Worm (Caenorhabditis elegans) whole organism, L1 larva: ENCODE data around the gene tex-2.

ENCODE experiments used
- C04F5.9 ChIP-seq: sonication (generic microtip); optimal IDR thresholded peaks from 2 replicates; lab custom pipeline; 2016; ENCODE audit warnings: missing genetic modification characterization, missing compliant biosample characterization
- C16A3.4 ChIP-seq: fragments of 150-350 bp; optimal IDR thresholded peaks from 2 replicates; lab custom pipeline; 2014; ENCODE audit warnings: missing biosample characterization, missing genetic modification characterization
- aha-1 ChIP-seq: fragments of 150-350 bp; optimal IDR thresholded peaks from 2 replicates; lab custom pipeline; 2014; ENCODE audit warnings: missing biosample characterization, missing genetic modification characterization
- aly-2 ChIP-seq: fragments of 150-350 bp; optimal IDR thresholded peaks from 2 replicates; lab custom pipeline; 2014; ENCODE audit warnings: missing biosample characterization, missing genetic modification characterization
- blmp-1 ChIP-seq: fragments of 150-350 bp; optimal IDR thresholded peaks from 2 replicates; lab custom pipeline; 2014; ENCODE audit warnings: missing biosample characterization, missing genetic modification characterization
- ceh-63 ChIP-seq: fragments of 200-800 bp; sonication (Bioruptor generic); optimal IDR thresholded peaks from 2 replicates; lab custom pipeline; 2018; ENCODE audit warnings: mild to moderate bottlenecking, missing genetic modification characterization, missing compliant biosample characterization
- ceh-8 ChIP-seq: fragments of 200-800 bp; sonication (Bioruptor generic); optimal IDR thresholded peaks from 2 replicates; lab custom pipeline; 2018; ENCODE audit warnings: mild to moderate bottlenecking, missing genetic modification characterization, moderate library complexity, missing compliant biosample characterization
- ceh-88 ChIP-seq: fragments of 200-800 bp; sonication (Bioruptor generic); IDR thresholded peaks from 2 replicates; pipeline ENCODE4 v1.3.6; 2022; ENCODE audit warnings: missing genetic modification characterization, missing compliant biosample characterization
- dpl-1 ChIP-seq, 3 experiments: fragments of 150-350 bp in 2 of 3; sonication (generic microtip) in 1 of 3; optimal IDR thresholded peaks; 2 replicates each; lab custom pipeline; 2014 to 2017; ENCODE audit warnings: missing biosample characterization in 3 of 3, missing genetic modification characterization in 3 of 3, missing genetic modification reagents in 3 of 3
- efl-1 ChIP-seq, 4 experiments: fragments of 150-350 bp; optimal IDR thresholded peaks in 3 of 4; peaks in 1 of 4; 1 replicate in 1 of 4; 2 replicates in 3 of 4; lab custom pipeline; 2014; ENCODE audit warnings: missing biosample characterization in 2 of 4, missing genetic modification characterization in 2 of 4, missing genetic modification reagents in 2 of 4
- efl-3 ChIP-seq: fragments of 200-800 bp; sonication (Bioruptor generic); optimal IDR thresholded peaks from 2 replicates; lab custom pipeline; 2018; ENCODE audit warnings: mild to moderate bottlenecking, missing genetic modification characterization, missing compliant biosample characterization
- elt-2 ChIP-seq: sonication (generic microtip); optimal IDR thresholded peaks from 2 replicates; lab custom pipeline; 2016; ENCODE audit warnings: missing genetic modification characterization, mild to moderate bottlenecking, inconsistent platforms, missing compliant biosample characterization, missing genetic modification reagents
- fkh-10 ChIP-seq: sonication (generic microtip); optimal IDR thresholded peaks from 2 replicates; lab custom pipeline; 2017; ENCODE audit warnings: missing biosample characterization, missing genetic modification reagents, missing genetic modification characterization
- fkh-4 ChIP-seq: sonication (generic microtip); optimal IDR thresholded peaks from 2 replicates; lab custom pipeline; 2016; ENCODE audit warnings: missing compliant biosample characterization, missing genetic modification characterization, borderline replicate concordance
- fos-1 ChIP-seq: fragments of 150-350 bp; optimal IDR thresholded peaks from 2 replicates; lab custom pipeline; 2014; ENCODE audit warnings: missing biosample characterization, missing genetic modification characterization
- hpl-2 ChIP-seq: fragments of 150-350 bp; optimal IDR thresholded peaks from 2 replicates; lab custom pipeline; 2014; ENCODE audit warnings: missing biosample characterization, missing genetic modification reagents, missing genetic modification characterization
- irx-1 ChIP-seq: sonication (generic microtip); optimal IDR thresholded peaks from 2 replicates; lab custom pipeline; 2016; ENCODE audit warnings: missing genetic modification characterization, missing compliant biosample characterization
- isw-1 ChIP-seq: fragments of 200-800 bp; sonication (Bioruptor generic); IDR thresholded peaks from 2 replicates; pipeline ENCODE4 v1.3.6; 2022; ENCODE audit warnings: missing genetic modification characterization, missing compliant biosample characterization
- jun-1 ChIP-seq: fragments of 150-350 bp; optimal IDR thresholded peaks from 2 replicates; lab custom pipeline; 2014; ENCODE audit warnings: missing biosample characterization, missing genetic modification reagents, missing genetic modification characterization
- lin-13 ChIP-seq: fragments of 150-350 bp; optimal IDR thresholded peaks from 2 replicates; lab custom pipeline; 2014; ENCODE audit warnings: missing biosample characterization, missing genetic modification reagents, missing genetic modification characterization
- lin-35 ChIP-seq, 2 experiments: fragments of 150-350 bp; optimal IDR thresholded peaks; 2 replicates each; lab custom pipeline; 2014; ENCODE audit warnings: missing biosample characterization in 2 of 2, missing genetic modification characterization in 2 of 2, missing genetic modification reagents in 2 of 2
- lir-3 ChIP-seq: sonication (generic microtip); optimal IDR thresholded peaks from 2 replicates; lab custom pipeline; 2016; ENCODE audit warnings: mild to moderate bottlenecking, missing genetic modification characterization, moderate library complexity, missing compliant biosample characterization; ENCODE audit not compliant: poor library complexity
- lsy-2 ChIP-seq, 2 experiments: fragments of 150-350 bp; optimal IDR thresholded peaks; 2 replicates each; lab custom pipeline; 2014; ENCODE audit warnings: missing biosample characterization in 2 of 2, missing genetic modification characterization in 2 of 2
- mdl-1 ChIP-seq, 2 experiments: fragments of 150-350 bp; optimal IDR thresholded peaks; 2 replicates each; lab custom pipeline; 2014 to 2017; ENCODE audit warnings: missing biosample characterization in 2 of 2, missing genetic modification characterization in 2 of 2, inconsistent platforms in 1 of 2
- mep-1 ChIP-seq: fragments of 150-350 bp; optimal IDR thresholded peaks from 2 replicates; lab custom pipeline; 2014; ENCODE audit warnings: missing biosample characterization, missing genetic modification characterization
- nhr-11 ChIP-seq: fragments of 150-350 bp; optimal IDR thresholded peaks from 2 replicates; lab custom pipeline; 2014; ENCODE audit warnings: missing biosample characterization, missing genetic modification characterization
- nhr-19 ChIP-seq: fragments of 200-800 bp; sonication (Bioruptor generic); conservative IDR thresholded peaks from 2 replicates; pipeline ENCODE4 v1.3.6; 2022; ENCODE audit warnings: missing genetic modification characterization, missing compliant biosample characterization
- nhr-20 ChIP-seq: sonication (generic microtip); optimal IDR thresholded peaks from 2 replicates; lab custom pipeline; 2016; ENCODE audit warnings: mild to moderate bottlenecking, missing genetic modification characterization, missing compliant biosample characterization
- nhr-71 ChIP-seq: sonication (generic microtip); optimal IDR thresholded peaks from 2 replicates; lab custom pipeline; 2016; ENCODE audit warnings: mild to moderate bottlenecking, missing genetic modification characterization, moderate library complexity, missing compliant biosample characterization
- nhr-77 ChIP-seq: fragments of 150-350 bp; optimal IDR thresholded peaks from 2 replicates; lab custom pipeline; 2014; ENCODE audit warnings: missing biosample characterization, missing genetic modification characterization
- nhr-90 ChIP-seq: sonication (generic microtip); optimal IDR thresholded peaks from 2 replicates; lab custom pipeline; 2016; ENCODE audit warnings: mild to moderate bottlenecking, missing genetic modification characterization, missing compliant biosample characterization; ENCODE audit not compliant: poor library complexity
- pag-3 ChIP-seq: sonication (generic microtip); optimal IDR thresholded peaks from 2 replicates; lab custom pipeline; 2017; ENCODE audit warnings: missing genetic modification characterization, mild to moderate bottlenecking, missing compliant biosample characterization, antibody characterized with exemption, borderline replicate concordance; ENCODE audit not compliant: insufficient read depth
- pax-3 ChIP-seq: fragments of 200-800 bp; sonication (Bioruptor generic); optimal IDR thresholded peaks from 2 replicates; lab custom pipeline; 2018; ENCODE audit warnings: mild to moderate bottlenecking, missing genetic modification characterization, moderate library complexity, missing compliant biosample characterization
- pqm-1 ChIP-seq: sonication (generic microtip); optimal IDR thresholded peaks from 3 replicates; lab custom pipeline; 2017; ENCODE audit warnings: missing biosample characterization, missing genetic modification characterization
- rnt-1 ChIP-seq: sonication (generic microtip); optimal IDR thresholded peaks from 2 replicates; lab custom pipeline; 2016; ENCODE audit warnings: mild to moderate bottlenecking, missing genetic modification characterization, moderate library complexity, missing compliant biosample characterization
- snpc-4 ChIP-seq: fragments of 150-350 bp; optimal IDR thresholded peaks from 2 replicates; lab custom pipeline; 2014; ENCODE audit warnings: missing biosample characterization, missing genetic modification characterization
- sup-37 ChIP-seq: fragments of 200-800 bp; sonication (Bioruptor generic); optimal IDR thresholded peaks from 2 replicates; lab custom pipeline; 2018; ENCODE audit warnings: mild to moderate bottlenecking, missing genetic modification characterization, missing compliant biosample characterization
- tlp-1 ChIP-seq: fragments of 150-350 bp; optimal IDR thresholded peaks from 2 replicates; lab custom pipeline; 2014; ENCODE audit warnings: missing biosample characterization, missing genetic modification characterization
- unc-30 ChIP-seq: sonication (generic microtip); optimal IDR thresholded peaks from 2 replicates; lab custom pipeline; 2017; ENCODE audit warnings: missing biosample characterization, missing genetic modification characterization
- unc-62 ChIP-seq: fragments of 150-350 bp; optimal IDR thresholded peaks from 2 replicates; lab custom pipeline; 2014; ENCODE audit warnings: missing biosample characterization, missing genetic modification reagents, missing genetic modification characterization
- unc-86 ChIP-seq: sonication (generic microtip); optimal IDR thresholded peaks from 2 replicates; lab custom pipeline; 2016; ENCODE audit warnings: missing genetic modification characterization, missing compliant biosample characterization
- unc-98 ChIP-seq: fragments of 200-800 bp; sonication (Bioruptor generic); IDR thresholded peaks from 2 replicates; pipeline ENCODE4 v1.3.6; 2022; ENCODE audit warnings: missing genetic modification characterization, missing compliant biosample characterization
- ztf-11 ChIP-seq, 2 experiments: sonication (generic microtip); optimal IDR thresholded peaks; 2 replicates each; lab custom pipeline; 2016 to 2017; ENCODE audit warnings: missing genetic modification characterization in 2 of 2, missing biosample characterization in 1 of 2, missing compliant biosample characterization in 1 of 2

The tex-2 gene

ce11 chrII:5918149-5918697, 44.8 kb upstream of the tex-2 start, which contains the start of gene ptp-2 (continued):
- TF ChIP-seq C16A3.4 (tag; lab: Kevin White, UChicago) = peak; percentile 30
- TF ChIP-seq lir-3 = peak; percentile 38
- peak; percentile 34 for TF ChIP-seq irx-1 (tag; lab: Kevin White, UChicago)
- peak; percentile 44 for TF ChIP-seq rnt-1
- TF ChIP-seq aha-1 (tag; lab: Kevin White, UChicago) = no peak
- TF ChIP-seq ceh-8 (GFP tag; lab: Kevin White, UChicago) = no peak
- TF ChIP-seq pax-3 = no peak
- peak; percentile 41 for TF ChIP-seq blmp-1 (tag; lab: Kevin White, UChicago)
- peak; percentile 61 for TF ChIP-seq nhr-20 (tag; lab: Kevin White, UChicago)
- peak; percentile 16 to 62 (median 41) for TF ChIP-seq dpl-1 (GFP tag; optimal IDR thresholded peaks at IDR 0.05; lab: Kevin White, UChicago)
- no peak for TF ChIP-seq tlp-1 (tag; lab: Kevin White, UChicago)
- no peak for TF ChIP-seq aly-2
- peak; percentile 49 to 72 for TF ChIP-seq lsy-2 (tag; optimal IDR thresholded peaks at IDR 0.05; lab: Kevin White, UChicago)
- no peak for TF ChIP-seq unc-30 (tag; lab: Kevin White, UChicago)
- TF ChIP-seq fkh-10 (GFP tag; lab: Kevin White, UChicago) = no peak
- peak; percentile 47 to 58 for TF ChIP-seq efl-1 (optimal IDR thresholded peaks at IDR 0.05; lab: Kevin White, UChicago)
- TF ChIP-seq efl-1 (GFP tag; optimal IDR thresholded peaks at IDR 0.05 in 1 of 2; lab: Kevin White, UChicago) = peak; percentile 48 to 92

ce11 chrII:5917010-5917472, 43.6 kb upstream of the tex-2 start, which contains the start of gene frh-1:
Gene frh-1, plus strand, starts transcription at chrII:5917422.
- TF ChIP-seq lin-35 (GFP tag; optimal IDR thresholded peaks at IDR 0.05; lab: Kevin White, UChicago) = no peak
- TF ChIP-seq isw-1 (GFP tag; lab: Robert Waterston, UW) = no peak
- TF ChIP-seq fkh-4 (tag; lab: Kevin White, UChicago) = no peak
- no peak for TF ChIP-seq mdl-1 (tag; optimal IDR thresholded peaks at IDR 0.05; lab: Kevin White, UChicago)
- no peak for TF ChIP-seq pag-3
- TF ChIP-seq unc-30 (tag; lab: Kevin White, UChicago) = no peak
- no peak for TF ChIP-seq lir-3
- no peak for TF ChIP-seq ceh-88 (GFP tag; lab: Robert Waterston, UW)
- TF ChIP-seq ztf-11 (tag; optimal IDR thresholded peaks at IDR 0.05; lab: Kevin White, UChicago) = no peak
- no peak for TF ChIP-seq ceh-63 (GFP tag; lab: Kevin White, UChicago)
- TF ChIP-seq efl-3 (GFP tag; lab: Kevin White, UChicago) = no peak
- no peak for TF ChIP-seq lsy-2 (tag; optimal IDR thresholded peaks at IDR 0.05; lab: Kevin White, UChicago)
- no peak for TF ChIP-seq unc-98 (GFP tag; lab: Robert Waterston, UW)

- TF ChIP-seq unc-86 (tag; lab: Kevin White, UChicago) (no peak), elt-2 (peak; percentile 65)
These were observed 40.5 kb upstream of the tex-2 start for ce11 chrII:5913897-5914296.

ce11 chrII:5911939-5912523, 38.6 kb upstream of the tex-2 start:
- TF ChIP-seq snpc-4 (tag; lab: Kevin White, UChicago) = no peak
- TF ChIP-seq lin-13 = no peak
- no peak for TF ChIP-seq sup-37
- peak in 1 of 2 experiments; percentile 36 for TF ChIP-seq lin-35 (GFP tag; optimal IDR thresholded peaks at IDR 0.05; lab: Kevin White, UChicago)
- peak; percentile 8 for TF ChIP-seq hpl-2 (GFP tag; lab: Kevin White, UChicago)
- TF ChIP-seq ztf-11 (tag; optimal IDR thresholded peaks at IDR 0.05; lab: Kevin White, UChicago) = no peak
- peak; percentile 91 for TF ChIP-seq pqm-1 (tag; lab: Kevin White, UChicago)
- TF ChIP-seq ceh-63 (GFP tag; lab: Kevin White, UChicago) = no peak
- no peak for TF ChIP-seq C04F5.9 (tag; lab: Kevin White, UChicago)
- peak; percentile 54 for TF ChIP-seq nhr-77 (tag; lab: Kevin White, UChicago)
- TF ChIP-seq unc-30 (tag; lab: Kevin White, UChicago) = no peak
- no peak for TF ChIP-seq fos-1 (tag; lab: Kevin White, UChicago)
- no peak for TF ChIP-seq unc-62
- TF ChIP-seq fkh-4 (tag; lab: Kevin White, UChicago) = no peak
- TF ChIP-seq lsy-2 (tag; optimal IDR thresholded peaks at IDR 0.05; lab: Kevin White, UChicago) = peak in 1 of 2 experiments; percentile 19
- no peak for TF ChIP-seq C16A3.4 (tag; lab: Kevin White, UChicago)
- TF ChIP-seq dpl-1 (GFP tag; optimal IDR thresholded peaks at IDR 0.05; lab: Kevin White, UChicago) = no peak
- TF ChIP-seq jun-1 (tag; lab: Kevin White, UChicago) = peak; percentile 7
- no peak for TF ChIP-seq unc-98 (GFP tag; lab: Robert Waterston, UW)
- peak; percentile 11 for TF ChIP-seq mep-1
- TF ChIP-seq fkh-10 (GFP tag; lab: Kevin White, UChicago) = no peak
- no peak for TF ChIP-seq nhr-90 (tag; lab: Kevin White, UChicago)
- no peak for TF ChIP-seq nhr-19 (GFP tag; lab: Robert Waterston, UW)
- no peak for TF ChIP-seq nhr-71
- TF ChIP-seq nhr-11 (tag; lab: Kevin White, UChicago) = no peak
- TF ChIP-seq elt-2 = peak; percentile 71
